Worm (Caenorhabditis elegans) whole organism, L3 larva: ENCODE data around the gene F46C8.8.

Experiments used
- R02D3.7 ChIP-seq: fragments of 150-350 bp; optimal IDR thresholded peaks from 2 replicates; lab custom pipeline; 2014; ENCODE audit warnings: missing biosample characterization, missing genetic modification characterization
- ZK546.5 ChIP-seq: sonication (generic microtip); optimal IDR thresholded peaks from 2 replicates; lab custom pipeline; 2017; ENCODE audit warnings: missing biosample characterization, missing genetic modification characterization
- aly-2 ChIP-seq: fragments of 150-350 bp; optimal IDR thresholded peaks from 2 replicates; lab custom pipeline; 2014; ENCODE audit warnings: missing biosample characterization, missing genetic modification characterization
- ama-1 ChIP-seq: fragments of 150-350 bp; optimal IDR thresholded peaks from 2 replicates; lab custom pipeline; 2018
- ceh-28 ChIP-seq: fragments of 150-350 bp; optimal IDR thresholded peaks from 2 replicates; lab custom pipeline; 2014; ENCODE audit warnings: missing biosample characterization, missing genetic modification reagents, missing genetic modification characterization
- ceh-82 ChIP-seq: fragments of 150-350 bp; optimal IDR thresholded peaks from 2 replicates; lab custom pipeline; 2014; ENCODE audit warnings: missing biosample characterization, missing genetic modification characterization
- daf-12 ChIP-seq: fragments of 150-350 bp; optimal IDR thresholded peaks from 2 replicates; lab custom pipeline; 2014; ENCODE audit warnings: missing biosample characterization, missing genetic modification reagents, missing genetic modification characterization
- egl-5 ChIP-seq: fragments of 150-350 bp; optimal IDR thresholded peaks from 2 replicates; lab custom pipeline; 2017; ENCODE audit warnings: missing biosample characterization, missing genetic modification reagents, missing genetic modification characterization, inconsistent platforms
- elt-1 ChIP-seq: fragments of 150-350 bp; optimal IDR thresholded peaks from 2 replicates; lab custom pipeline; 2014; ENCODE audit warnings: missing biosample characterization, missing genetic modification characterization
- elt-2 ChIP-seq: sonication (generic microtip); optimal IDR thresholded peaks from 2 replicates; lab custom pipeline; 2016; ENCODE audit warnings: missing genetic modification reagents, mild to moderate bottlenecking, missing genetic modification characterization, missing compliant biosample characterization
- elt-3 ChIP-seq, 3 experiments: fragments of 150-350 bp in 1 of 3; sonication (generic microtip) in 2 of 3; optimal IDR thresholded peaks; 2 replicates in 2 of 3; 4 replicates in 1 of 3; lab custom pipeline; 2014 to 2017; ENCODE audit warnings: missing biosample characterization in 3 of 3, missing genetic modification characterization in 3 of 3
- fkh-10 ChIP-seq: sonication (generic microtip); optimal IDR thresholded peaks from 2 replicates; lab custom pipeline; 2017; ENCODE audit warnings: missing biosample characterization, missing genetic modification reagents, missing genetic modification characterization
- fkh-2 ChIP-seq: fragments of 150-350 bp; optimal IDR thresholded peaks from 2 replicates; lab custom pipeline; 2014; ENCODE audit warnings: missing biosample characterization, missing genetic modification reagents, missing genetic modification characterization
- fos-1 ChIP-seq: fragments of 150-350 bp; optimal IDR thresholded peaks from 2 replicates; lab custom pipeline; 2014; ENCODE audit warnings: missing biosample characterization, missing genetic modification characterization
- hmg-11 ChIP-seq: sonication (generic microtip); optimal IDR thresholded peaks from 2 replicates; lab custom pipeline; 2016; ENCODE audit warnings: missing genetic modification characterization, missing compliant biosample characterization
- jun-1 ChIP-seq: fragments of 150-350 bp; optimal IDR thresholded peaks from 2 replicates; lab custom pipeline; 2014; ENCODE audit warnings: missing biosample characterization, missing genetic modification reagents, missing genetic modification characterization
- lin-39 ChIP-seq: fragments of 150-350 bp; optimal IDR thresholded peaks from 2 replicates; lab custom pipeline; 2018; ENCODE audit warnings: missing biosample characterization, missing genetic modification reagents, missing genetic modification characterization
- lsy-12 ChIP-seq: sonication (generic microtip); optimal IDR thresholded peaks from 2 replicates; lab custom pipeline; 2016; ENCODE audit warnings: mild to moderate bottlenecking, missing genetic modification characterization, missing compliant biosample characterization
- nfya-1 ChIP-seq: sonication (generic microtip); optimal IDR thresholded peaks from 2 replicates; lab custom pipeline; 2017; ENCODE audit warnings: missing genetic modification characterization, mild to moderate bottlenecking, missing compliant biosample characterization, antibody characterized with exemption, moderate library complexity; ENCODE audit not compliant: insufficient read depth
- nhr-11 ChIP-seq: fragments of 150-350 bp; optimal IDR thresholded peaks from 2 replicates; lab custom pipeline; 2014; ENCODE audit warnings: missing biosample characterization, missing genetic modification characterization
- nhr-12 ChIP-seq: fragments of 150-350 bp; optimal IDR thresholded peaks from 2 replicates; lab custom pipeline; 2014; ENCODE audit warnings: missing biosample characterization, missing genetic modification characterization
- nhr-23 ChIP-seq: fragments of 150-350 bp; optimal IDR thresholded peaks from 2 replicates; lab custom pipeline; 2014; ENCODE audit warnings: missing biosample characterization, missing genetic modification reagents, missing genetic modification characterization
- nhr-237 ChIP-seq: fragments of 150-350 bp; optimal IDR thresholded peaks from 2 replicates; lab custom pipeline; 2014; ENCODE audit warnings: missing biosample characterization, missing genetic modification characterization
- nhr-25 ChIP-seq: sonication (generic microtip); optimal IDR thresholded peaks from 2 replicates; lab custom pipeline; 2017; ENCODE audit warnings: missing biosample characterization, missing genetic modification characterization
- nhr-28 ChIP-seq: fragments of 150-350 bp; optimal IDR thresholded peaks from 2 replicates; lab custom pipeline; 2014; ENCODE audit warnings: missing biosample characterization, missing genetic modification characterization
- nhr-76 ChIP-seq: fragments of 150-350 bp; sonication (generic microtip); optimal IDR thresholded peaks from 5 replicates; lab custom pipeline; 2014; ENCODE audit warnings: missing biosample characterization, missing genetic modification characterization
- nhr-77 ChIP-seq: fragments of 150-350 bp; optimal IDR thresholded peaks from 2 replicates; lab custom pipeline; 2014; ENCODE audit warnings: missing biosample characterization, missing genetic modification characterization
- pha-4 ChIP-seq: fragments of 150-350 bp; optimal IDR thresholded peaks from 2 replicates; lab custom pipeline; 2014; ENCODE audit warnings: missing biosample characterization, missing genetic modification reagents, missing genetic modification characterization
- skn-1 ChIP-seq: fragments of 150-350 bp; optimal IDR thresholded peaks from 2 replicates; lab custom pipeline; 2014; ENCODE audit warnings: missing biosample characterization, missing genetic modification characterization
- snpc-4 ChIP-seq: fragments of 150-350 bp; optimal IDR thresholded peaks from 2 replicates; lab custom pipeline; 2014; ENCODE audit warnings: missing biosample characterization, missing genetic modification characterization
- unc-62 ChIP-seq: fragments of 150-350 bp; sonication (generic microtip); optimal IDR thresholded peaks from 4 replicates; lab custom pipeline; 2014; ENCODE audit warnings: missing biosample characterization, missing genetic modification reagents, missing genetic modification characterization
- zag-1 ChIP-seq: fragments of 150-350 bp; optimal IDR thresholded peaks from 2 replicates; lab custom pipeline; 2014; ENCODE audit warnings: missing biosample characterization, missing genetic modification characterization
- ztf-4 ChIP-seq: fragments of 150-350 bp; optimal IDR thresholded peaks from 2 replicates; lab custom pipeline; 2014; ENCODE audit warnings: missing biosample characterization, missing genetic modification characterization

The F46C8.8 gene

ce11 chrX:7525271-7525670 is 29.0 kb downstream of the F46C8.8 start, which contains the start of gene F46C8.3:
TSS of gene F46C8.3 (plus strand) at chrX:7525571.
- TF ChIP-seq nhr-237 (tag; lab: Kevin White, UChicago) (no peak), nhr-12 (tag; lab: Kevin White, UChicago) (no peak), aly-2 (tag; lab: Kevin White, UChicago) (no peak), skn-1 (tag; lab: Kevin White, UChicago) (no peak), pha-4 (tag; lab: Kevin White, UChicago) (no peak), nhr-23 (tag; lab: Kevin White, UChicago) (no peak), nhr-25 (tag; lab: Kevin White, UChicago) (no peak), nfya-1 (tag; lab: Kevin White, UChicago) (no peak), daf-12 (tag; lab: Kevin White, UChicago) (no peak), nhr-77 (tag; lab: Kevin White, UChicago) (no peak), zag-1 (tag; lab: Kevin White, UChicago) (no peak)

- TF ChIP-seq ceh-28 (tag; lab: Kevin White, UChicago) (no peak), nfya-1 (tag; lab: Kevin White, UChicago) (peak; percentile 27)
Observed at ce11 chrX:7523799-7524198, 30.4 kb downstream of the F46C8.8 start.

DNA sequence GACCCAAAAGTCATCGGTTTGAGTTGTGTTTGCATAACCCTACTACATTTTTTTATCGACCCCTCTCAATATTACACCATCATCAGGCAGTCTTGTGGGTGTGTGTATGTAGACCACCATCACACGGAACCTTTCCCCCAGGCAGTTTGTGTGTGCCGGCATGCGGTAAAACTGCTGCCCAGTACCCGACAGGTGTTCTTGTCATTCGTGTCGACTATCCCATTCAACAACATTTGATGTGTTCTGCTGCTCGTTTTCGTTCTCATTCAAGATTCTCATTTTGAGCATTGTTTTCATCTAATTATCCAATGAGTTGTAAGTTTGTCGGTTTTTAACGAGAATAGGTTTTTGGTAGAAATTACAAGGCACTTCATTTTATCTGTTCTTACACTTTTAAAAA is 31.6 kb downstream of the F46C8.8 start:
- TF ChIP-seq nhr-12 (tag; lab: Kevin White, UChicago) (no peak), lin-39 (peak; percentile 14), zag-1 (tag; lab: Kevin White, UChicago) (no peak), fkh-2 (no peak), ztf-4 (tag; lab: Kevin White, UChicago) (no peak), egl-5 (tag; lab: Kevin White, UChicago) (peak; percentile 93)

DNA sequence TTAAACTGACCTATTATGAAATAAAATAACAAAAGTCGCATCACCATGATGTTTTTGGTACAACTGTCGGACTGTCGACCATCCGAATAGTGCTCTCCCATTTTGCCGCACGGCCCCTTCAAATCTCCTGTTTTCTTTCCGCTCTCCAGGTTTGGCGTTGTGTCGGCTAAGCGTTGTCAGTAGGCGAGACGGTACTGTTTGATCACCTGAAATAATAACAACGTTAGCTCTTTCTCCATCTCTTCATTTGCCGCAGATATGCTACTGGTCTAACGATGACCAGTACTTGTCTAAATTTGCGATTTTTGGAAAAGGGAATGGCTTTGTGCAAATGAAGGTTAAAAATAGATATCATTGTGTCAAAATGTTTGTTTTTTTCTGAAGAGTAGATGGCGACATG is 34.7 kb downstream of the F46C8.8 start, which contains the start of gene chts-1:
Gene chts-1, minus strand, starts transcription at position 101 of the 400 bp plus-strand sequence.
- TF ChIP-seq fos-1 (tag; lab: Kevin White, UChicago): no peak
- TF ChIP-seq ceh-28 (tag; lab: Kevin White, UChicago): no peak
- TF ChIP-seq unc-62 (GFP tag; lab: Kevin White, UChicago): no peak
- TF ChIP-seq elt-2: no peak
- no peak for TF ChIP-seq lsy-12 (tag; lab: Kevin White, UChicago)
- no peak for TF ChIP-seq ztf-4 (tag; lab: Kevin White, UChicago)
- no peak for TF ChIP-seq elt-3 (tag; optimal IDR thresholded peaks at IDR 0.05; lab: Kevin White, UChicago)
- no peak for TF ChIP-seq nhr-76
- TF ChIP-seq ama-1 (lab: Kevin White, UChicago): no peak
- TF ChIP-seq nhr-28: no peak
- TF ChIP-seq nhr-23 (tag; lab: Kevin White, UChicago): no peak
- no peak for TF ChIP-seq nhr-11 (tag; lab: Kevin White, UChicago)
- no peak for TF ChIP-seq nhr-237 (tag; lab: Kevin White, UChicago)
- TF ChIP-seq elt-1 (tag; lab: Kevin White, UChicago): no peak
- TF ChIP-seq R02D3.7 (tag; lab: Kevin White, UChicago): no peak
- no peak for TF ChIP-seq daf-12 (tag; lab: Kevin White, UChicago)
- TF ChIP-seq, all 47 proteins: peak for 0

ce11 chrX:7512714-7513113 is 41.5 kb downstream of the F46C8.8 start:
- TF ChIP-seq nhr-237 (tag; lab: Kevin White, UChicago) (no peak), nhr-23 (tag; lab: Kevin White, UChicago) (no peak), fkh-10 (GFP tag; lab: Kevin White, UChicago) (no peak), nhr-76 (no peak), snpc-4 (tag; lab: Kevin White, UChicago) (no peak), hmg-11 (tag; lab: Kevin White, UChicago) (no peak), jun-1 (tag; lab: Kevin White, UChicago) (no peak), ztf-4 (tag; lab: Kevin White, UChicago) (no peak), zag-1 (tag; lab: Kevin White, UChicago) (no peak), lsy-12 (tag; lab: Kevin White, UChicago) (no peak), pha-4 (tag; lab: Kevin White, UChicago) (no peak), ceh-82 (no peak), ZK546.5 (tag; lab: Kevin White, UChicago) (no peak), fkh-2 (no peak)
